Fruit fly (Drosophila melanogaster): ENCODE measurements around the gene CG34452.

CG34452 gene

DNA sequence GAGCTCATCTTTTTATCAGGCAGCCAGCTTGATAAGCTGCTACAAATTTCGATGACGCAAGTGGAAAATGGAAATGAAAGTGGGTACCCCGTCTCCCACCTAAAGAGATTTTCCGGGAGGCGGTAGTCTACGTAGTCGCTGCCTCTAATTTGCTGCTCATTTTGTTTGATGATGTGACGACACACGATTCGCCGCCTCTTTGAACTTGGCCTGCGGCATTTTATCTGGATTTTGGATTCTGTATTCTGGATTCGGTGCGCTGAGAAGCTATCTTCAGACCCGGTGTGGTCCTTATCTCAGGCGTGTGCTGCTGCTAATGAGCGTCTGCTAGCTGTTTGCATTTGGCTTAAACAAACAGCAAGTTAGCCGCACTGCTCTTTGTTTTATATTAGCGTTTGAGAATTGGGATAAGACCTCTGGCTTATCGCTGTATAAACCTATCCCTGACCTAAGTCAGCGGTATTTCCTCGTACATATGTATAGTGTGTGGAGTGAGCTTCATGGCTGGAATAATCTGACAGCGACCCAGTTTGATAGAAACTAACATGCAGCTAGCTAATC, 26.3 kb upstream of the CG34452 start (continued):
- TF ChIP-seq mirr (GFP tag; optimal IDR thresholded peaks at IDR 0.05) (peak; percentile 16), Elba2 (GFP tag; optimal IDR thresholded peaks at IDR 0.05) (no peak), toy (GFP tag; IDR thresholded peaks at IDR 0.05) (no peak), hkb (optimal IDR thresholded peaks at IDR 0.05) (no peak), hkb (GFP tag; IDR thresholded peaks at IDR 0.05) (peak; percentile 80), exex (tag; optimal IDR thresholded peaks at IDR 0.05) (peak; percentile 18), Trl (optimal IDR thresholded peaks at IDR 0.05) (no peak), Trl (GFP tag; optimal IDR thresholded peaks at IDR 0.05) (peak; percentile 73), CG14965 (GFP tag; optimal IDR thresholded peaks at IDR 0.05; ENCODE audit: borderline replicate concordance) (peak; percentile 48), CoRest (tag; optimal IDR thresholded peaks at IDR 0.05) (peak; percentile 29), HHEX (GFP tag; optimal IDR thresholded peaks at IDR 0.05) (peak; percentile 73), CG8290 (GFP tag; optimal IDR thresholded peaks at IDR 0.05) (peak; percentile 56), CG8290 (tag; optimal IDR thresholded peaks at IDR 0.05) (peak in 1 of 2 experiments; percentile 65), ttk (GFP tag; IDR thresholded peaks at IDR 0.05) (0 out of 2 replicates have a peak, but pooled peaks have one; percentile 17), oc (tag; optimal IDR thresholded peaks at IDR 0.05) (peak; percentile 50), CG7963 (GFP tag; IDR thresholded peaks at IDR 0.05; ENCODE audit: partially characterized antibody) (no peak), tgo (GFP tag; IDR thresholded peaks at IDR 0.05) (no peak), CG10147 (GFP tag; optimal IDR thresholded peaks at IDR 0.05) (no peak), chm (GFP tag; IDR thresholded peaks at IDR 0.05) (peak; percentile 76), z (GFP tag; IDR thresholded peaks at IDR 0.05) (no peak), CG8388 (GFP tag; optimal IDR thresholded peaks at IDR 0.05) (no peak), trem (tag; optimal IDR thresholded peaks at IDR 0.05) (peak; percentile 6), CG11560 (tag; IDR thresholded peaks at IDR 0.05) (no peak), CG13287 (GFP tag; IDR thresholded peaks at IDR 0.05; ENCODE audit: partially characterized antibody) (no peak), Hr78 (GFP tag; optimal IDR thresholded peaks at IDR 0.05) (peak in 1 of 2 experiments; percentile 57), CG17359 (tag; optimal IDR thresholded peaks at IDR 0.05) (peak; percentile 75), ro (GFP tag; IDR thresholded peaks at IDR 0.05) (no peak), kah (GFP tag; optimal IDR thresholded peaks at IDR 0.05) (no peak), Xrp1 (GFP tag; IDR thresholded peaks at IDR 0.05) (peak; percentile 78), Lpt (GFP tag; optimal IDR thresholded peaks at IDR 0.05) (no peak), lov (optimal IDR thresholded peaks at IDR 0.05) (no peak), lov (GFP tag; IDR thresholded peaks at IDR 0.05) (peak; percentile 77; the same call in 2 of the 3 replicates), bsh (GFP tag; optimal IDR thresholded peaks at IDR 0.05) (peak in 1 of 2 experiments; percentile 67), maf-S (GFP tag; optimal IDR thresholded peaks at IDR 0.05) (peak; percentile 48), CG16779 (GFP tag; IDR thresholded peaks at IDR 0.05) (peak; percentile 46; the same call in 1 of the 2 replicates), CG1792 (GFP tag; optimal IDR thresholded peaks at IDR 0.05) (peak; percentile 86), CG3281 (GFP tag; optimal IDR thresholded peaks at IDR 0.05) (peak; percentile 36), danr (GFP tag; IDR thresholded peaks at IDR 0.05) (0 out of 2 replicates have a peak, but pooled peaks have one; percentile 55), ci (GFP tag; IDR thresholded peaks at IDR 0.05) (peak; percentile 68), Hr3 (GFP tag; optimal IDR thresholded peaks at IDR 0.05) (peak; percentile 15), mam (GFP tag; optimal IDR thresholded peaks at IDR 0.05) (peak; percentile 28), CrebB (tag; optimal IDR thresholded peaks at IDR 0.05) (peak; percentile 67), luna (GFP tag; optimal IDR thresholded peaks at IDR 0.05) (no peak), D19B (GFP tag; optimal IDR thresholded peaks at IDR 0.05) (no peak), ato (GFP tag; IDR thresholded peaks at IDR 0.05; ENCODE audit: partially characterized antibody) (no peak), ATbp (GFP tag; optimal IDR thresholded peaks at IDR 0.05) (peak; percentile 87), aop (GFP tag; IDR thresholded peaks at IDR 0.05) (no peak), CG12104 (GFP tag; optimal IDR thresholded peaks at IDR 0.05) (peak; percentile 35), usp (GFP tag; optimal IDR thresholded peaks at IDR 0.05) (no peak), Antp (GFP tag; optimal IDR thresholded peaks at IDR 0.05) (no peak), sisA (GFP tag; IDR thresholded peaks at IDR 0.05) (no peak), gsb (GFP tag; IDR thresholded peaks at IDR 0.05) (peak; percentile 50; the same call in 1 of the 2 replicates)
